Worm (Caenorhabditis elegans): ENCODE results near the gene ins-34.
A peak's percentile ranks its signal among the peaks of the same experiment; 100 is the strongest.

ins-34 gene

ce11 chrIV:14089749-14090148 is 16.6 kb upstream of the ins-34 start:
- TF ChIP-seq ztf-16 (tag; optimal IDR thresholded peaks at IDR 0.05) (no peak), pha-4 (tag; optimal IDR thresholded peaks at IDR 0.05) (no peak), ceh-18 (tag; optimal IDR thresholded peaks at IDR 0.05) (no peak), C08G9.2 (tag; optimal IDR thresholded peaks at IDR 0.05) (no peak), ref-2 (tag; optimal IDR thresholded peaks at IDR 0.05) (no peak), fkh-6 (tag; optimal IDR thresholded peaks at IDR 0.05) (no peak)

- TF ChIP-seq pat-9 (tag; optimal IDR thresholded peaks at IDR 0.05): no peak
- TF ChIP-seq hlh-13 (GFP tag; optimal IDR thresholded peaks at IDR 0.05): no peak
- TF ChIP-seq npax-4 (tag; optimal IDR thresholded peaks at IDR 0.05): no peak
- no peak for TF ChIP-seq elt-4 (tag; optimal IDR thresholded peaks at IDR 0.05)
- no peak for TF ChIP-seq unc-86 (tag; optimal IDR thresholded peaks at IDR 0.05)
- TF ChIP-seq pag-3 (tag; optimal IDR thresholded peaks at IDR 0.05; ENCODE audit: borderline replicate concordance): no peak
- no peak for TF ChIP-seq K09A11.1 (tag; optimal IDR thresholded peaks at IDR 0.05; ENCODE audit: insufficient read depth)
- TF ChIP-seq ceh-18 (tag; optimal IDR thresholded peaks at IDR 0.05): no peak
- no peak for TF ChIP-seq nfya-1 (tag; optimal IDR thresholded peaks at IDR 0.05)
- no peak for TF ChIP-seq ceh-34 (tag; optimal IDR thresholded peaks at IDR 0.05)
- TF ChIP-seq hlh-15 (tag; optimal IDR thresholded peaks at IDR 0.05): no peak
- no peak for TF ChIP-seq tbx-7 (tag; optimal IDR thresholded peaks at IDR 0.05)
- no peak for TF ChIP-seq hlh-30 (tag; optimal IDR thresholded peaks at IDR 0.05; ENCODE audit: insufficient read depth)
- no peak for TF ChIP-seq unc-55 (GFP tag; optimal IDR thresholded peaks at IDR 0.05)
- TF ChIP-seq ets-4 (tag; optimal IDR thresholded peaks at IDR 0.05): no peak
- no peak for TF ChIP-seq C38D4.7 (GFP tag; optimal IDR thresholded peaks at IDR 0.05)
- no peak for TF ChIP-seq syd-9 (tag; optimal IDR thresholded peaks at IDR 0.05)
Observed at ce11 chrIV:14091242-14091641, 15.1 kb upstream of the ins-34 start, which contains the start of gene noah-2. noah-2 (plus strand) TSS chrIV:14091254.

ce11 chrIV:14098540-14099098 is 7.8 kb upstream of the ins-34 start:
- TF ChIP-seq ceh-14 (tag; optimal IDR thresholded peaks at IDR 0.05) (no peak), che-1 (tag; optimal IDR thresholded peaks at IDR 0.05) (no peak), tbx-2 (tag; optimal IDR thresholded peaks at IDR 0.05) (no peak), mec-3 (tag; optimal IDR thresholded peaks at IDR 0.05; ENCODE audit: borderline replicate concordance) (peak; percentile 21), dve-1 (tag; optimal IDR thresholded peaks at IDR 0.05) (no peak)

DNA sequence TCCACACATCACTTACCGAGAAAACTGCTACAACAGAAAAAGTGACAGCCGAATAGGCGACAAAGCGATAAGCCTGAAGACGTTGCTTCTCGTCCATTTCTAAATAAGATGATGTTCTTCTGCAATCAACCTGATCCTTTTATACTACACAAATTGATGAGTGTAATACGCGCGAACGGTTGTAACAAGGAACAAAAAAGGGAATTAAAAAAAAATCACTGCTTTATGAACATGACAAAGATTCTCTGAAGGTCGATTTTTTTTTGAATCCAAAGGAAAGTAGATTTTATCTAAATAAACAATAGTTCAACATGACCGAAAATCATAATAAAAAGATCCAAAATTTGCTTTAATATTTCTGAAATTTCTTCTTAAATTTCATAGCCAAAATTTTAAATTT is 7.1 kb upstream of the ins-34 start, which contains the start of gene col-133:
Gene col-133 (minus strand): TSS at position 101 of the 400 bp plus-strand sequence.
- TF ChIP-seq npax-4 (tag; optimal IDR thresholded peaks at IDR 0.05): no peak
- TF ChIP-seq K02D7.2 (tag; optimal IDR thresholded peaks at IDR 0.05): no peak
- no peak for TF ChIP-seq ceh-30 (tag; optimal IDR thresholded peaks at IDR 0.05)
- no peak for TF ChIP-seq pha-2 (tag; optimal IDR thresholded peaks at IDR 0.05)

ce11 chrIV:14103054-14103453 is 3.3 kb upstream of the ins-34 start, which contains the start of gene F52B11.5:
F52B11.5 (minus strand) TSS chrIV:14103231.
- TF ChIP-seq fkh-6 (tag; optimal IDR thresholded peaks at IDR 0.05): no peak
- no peak for TF ChIP-seq hlh-8 (tag; optimal IDR thresholded peaks at IDR 0.05)
- TF ChIP-seq pha-2 (tag; optimal IDR thresholded peaks at IDR 0.05): no peak

DNA sequence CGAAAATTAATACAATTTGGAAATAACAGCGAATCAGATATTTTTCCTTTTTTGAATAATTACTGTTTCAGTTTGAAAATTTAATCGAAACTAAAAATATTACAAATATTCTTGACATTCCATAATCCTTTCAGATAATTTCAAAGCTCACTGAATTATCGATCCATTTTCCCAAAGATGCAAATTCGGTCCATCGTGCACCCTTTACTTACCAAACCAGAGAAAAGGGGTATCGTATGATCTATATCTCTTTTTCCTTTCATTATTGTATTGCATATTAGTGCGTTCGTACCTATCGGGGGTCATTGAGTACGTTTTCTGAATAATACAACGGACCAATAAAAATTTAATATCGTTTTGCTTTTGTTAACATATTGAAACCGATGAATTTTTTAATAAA is 1.6 kb upstream of the ins-34 start:
- TF ChIP-seq zip-5 (tag; optimal IDR thresholded peaks at IDR 0.05) (no peak), F13H6.1 (tag; optimal IDR thresholded peaks at IDR 0.05) (no peak), ahr-1 (tag; optimal IDR thresholded peaks at IDR 0.05) (no peak), rnt-1 (tag; optimal IDR thresholded peaks at IDR 0.05) (no peak), lim-6 (tag; optimal IDR thresholded peaks at IDR 0.05) (no peak), npax-4 (tag; optimal IDR thresholded peaks at IDR 0.05) (no peak), hlh-13 (GFP tag; optimal IDR thresholded peaks at IDR 0.05) (no peak), nfya-1 (tag; optimal IDR thresholded peaks at IDR 0.05) (no peak), C38D4.7 (GFP tag; optimal IDR thresholded peaks at IDR 0.05) (no peak), K02D7.2 (tag; optimal IDR thresholded peaks at IDR 0.05) (no peak)

Data from whole organism, late embryonic.